Worm (Caenorhabditis elegans) whole organism, L1 larva: ENCODE data around the gene F44D12.10.

ENCODE experiments used
- C16A3.4 ChIP-seq: fragments of 150-350 bp; optimal IDR thresholded peaks from 2 replicates; lab custom pipeline; 2014; ENCODE audit warnings: missing biosample characterization, missing genetic modification characterization
- C34B4.2 ChIP-seq: sonication (generic microtip); optimal IDR thresholded peaks from 2 replicates; lab custom pipeline; 2017; ENCODE audit warnings: mild to moderate bottlenecking, missing genetic modification characterization, missing compliant biosample characterization
- F16B12.6 ChIP-seq: fragments of 150-350 bp; optimal IDR thresholded peaks from 2 replicates; lab custom pipeline; 2014; ENCODE audit warnings: missing biosample characterization, missing genetic modification characterization
- aly-2 ChIP-seq: fragments of 150-350 bp; optimal IDR thresholded peaks from 2 replicates; lab custom pipeline; 2014; ENCODE audit warnings: missing biosample characterization, missing genetic modification characterization
- blmp-1 ChIP-seq: fragments of 150-350 bp; optimal IDR thresholded peaks from 2 replicates; lab custom pipeline; 2014; ENCODE audit warnings: missing biosample characterization, missing genetic modification characterization
- ceh-63 ChIP-seq: fragments of 200-800 bp; sonication (Bioruptor generic); optimal IDR thresholded peaks from 2 replicates; lab custom pipeline; 2018; ENCODE audit warnings: mild to moderate bottlenecking, missing genetic modification characterization, missing compliant biosample characterization
- ceh-8 ChIP-seq: fragments of 200-800 bp; sonication (Bioruptor generic); optimal IDR thresholded peaks from 2 replicates; lab custom pipeline; 2018; ENCODE audit warnings: mild to moderate bottlenecking, missing genetic modification characterization, moderate library complexity, missing compliant biosample characterization
- ceh-82 ChIP-seq, 3 experiments: fragments of 150-350 bp in 1 of 3; sonication (generic microtip) in 2 of 3; optimal IDR thresholded peaks; 2 replicates each; lab custom pipeline; 2014 to 2017; ENCODE audit warnings: missing biosample characterization in 3 of 3, missing genetic modification characterization in 3 of 3
- ceh-90 ChIP-seq: sonication (generic microtip); optimal IDR thresholded peaks from 2 replicates; lab custom pipeline; 2016; ENCODE audit warnings: missing genetic modification characterization, missing compliant biosample characterization
- ces-1 ChIP-seq: fragments of 150-350 bp; optimal IDR thresholded peaks from 2 replicates; lab custom pipeline; 2014; ENCODE audit warnings: missing biosample characterization, missing genetic modification reagents, missing genetic modification characterization
- dsc-1 ChIP-seq: sonication (generic microtip); optimal IDR thresholded peaks from 2 replicates; lab custom pipeline; 2016; ENCODE audit warnings: mild to moderate bottlenecking, missing genetic modification characterization, missing compliant biosample characterization
- egl-27 ChIP-seq, 2 experiments: fragments of 150-350 bp in 1 of 2; sonication (generic microtip); optimal IDR thresholded peaks; 3 replicates each; lab custom pipeline; 2017 to 2018; ENCODE audit warnings: missing biosample characterization in 2 of 2, missing genetic modification characterization in 2 of 2, missing genetic modification reagents in 2 of 2
- elt-2 ChIP-seq: sonication (generic microtip); optimal IDR thresholded peaks from 2 replicates; lab custom pipeline; 2016; ENCODE audit warnings: missing genetic modification characterization, mild to moderate bottlenecking, inconsistent platforms, missing compliant biosample characterization, missing genetic modification reagents
- fkh-10 ChIP-seq: sonication (generic microtip); optimal IDR thresholded peaks from 2 replicates; lab custom pipeline; 2017; ENCODE audit warnings: missing biosample characterization, missing genetic modification reagents, missing genetic modification characterization
- fkh-4 ChIP-seq: sonication (generic microtip); optimal IDR thresholded peaks from 2 replicates; lab custom pipeline; 2016; ENCODE audit warnings: missing compliant biosample characterization, missing genetic modification characterization, borderline replicate concordance
- fkh-8 ChIP-seq: sonication (generic microtip); optimal IDR thresholded peaks from 2 replicates; lab custom pipeline; 2016; ENCODE audit warnings: mild to moderate bottlenecking, missing genetic modification characterization, missing compliant biosample characterization
- fos-1 ChIP-seq: fragments of 150-350 bp; optimal IDR thresholded peaks from 2 replicates; lab custom pipeline; 2014; ENCODE audit warnings: missing biosample characterization, missing genetic modification characterization
- grh-1 ChIP-seq: fragments of 200-800 bp; sonication (Bioruptor generic); IDR thresholded peaks from 2 replicates; pipeline ENCODE4 v1.3.6; 2022; ENCODE audit warnings: missing genetic modification reagents, missing genetic modification characterization, missing compliant biosample characterization
- hlh-17 ChIP-seq: fragments of 200-800 bp; sonication (Bioruptor generic); optimal IDR thresholded peaks from 2 replicates; lab custom pipeline; 2018; ENCODE audit warnings: missing genetic modification characterization, mild to moderate bottlenecking, missing compliant biosample characterization, moderate library complexity, borderline replicate concordance
- hlh-4 ChIP-seq: sonication (generic microtip); optimal IDR thresholded peaks from 2 replicates; lab custom pipeline; 2016; ENCODE audit warnings: mild to moderate bottlenecking, missing genetic modification characterization, missing compliant biosample characterization
- hpl-2 ChIP-seq: fragments of 150-350 bp; optimal IDR thresholded peaks from 2 replicates; lab custom pipeline; 2014; ENCODE audit warnings: missing biosample characterization, missing genetic modification reagents, missing genetic modification characterization
- jun-1 ChIP-seq: fragments of 150-350 bp; optimal IDR thresholded peaks from 2 replicates; lab custom pipeline; 2014; ENCODE audit warnings: missing biosample characterization, missing genetic modification reagents, missing genetic modification characterization
- lin-13 ChIP-seq: fragments of 150-350 bp; optimal IDR thresholded peaks from 2 replicates; lab custom pipeline; 2014; ENCODE audit warnings: missing biosample characterization, missing genetic modification reagents, missing genetic modification characterization
- lin-15B ChIP-seq: fragments of 150-350 bp; sonication (generic microtip); optimal IDR thresholded peaks from 3 replicates; lab custom pipeline; 2014; ENCODE audit warnings: missing biosample characterization, missing genetic modification characterization
- lin-35 ChIP-seq, 2 experiments: fragments of 150-350 bp; optimal IDR thresholded peaks; 2 replicates each; lab custom pipeline; 2014; ENCODE audit warnings: missing biosample characterization in 2 of 2, missing genetic modification characterization in 2 of 2, missing genetic modification reagents in 2 of 2
- lir-3 ChIP-seq: sonication (generic microtip); optimal IDR thresholded peaks from 2 replicates; lab custom pipeline; 2016; ENCODE audit warnings: mild to moderate bottlenecking, missing genetic modification characterization, moderate library complexity, missing compliant biosample characterization; ENCODE audit not compliant: poor library complexity
- mdl-1 ChIP-seq, 2 experiments: fragments of 150-350 bp; optimal IDR thresholded peaks; 2 replicates each; lab custom pipeline; 2014 to 2017; ENCODE audit warnings: missing biosample characterization in 2 of 2, missing genetic modification characterization in 2 of 2, inconsistent platforms in 1 of 2
- mef-2 ChIP-seq: fragments of 150-350 bp; optimal IDR thresholded peaks from 2 replicates; lab custom pipeline; 2014; ENCODE audit warnings: missing biosample characterization, missing genetic modification characterization
- nhr-11 ChIP-seq: fragments of 150-350 bp; optimal IDR thresholded peaks from 2 replicates; lab custom pipeline; 2014; ENCODE audit warnings: missing biosample characterization, missing genetic modification characterization
- nhr-12 ChIP-seq: sonication (generic microtip); optimal IDR thresholded peaks from 2 replicates; lab custom pipeline; 2017; ENCODE audit warnings: missing biosample characterization, missing genetic modification characterization
- nhr-237 ChIP-seq: fragments of 150-350 bp; optimal IDR thresholded peaks from 2 replicates; lab custom pipeline; 2014; ENCODE audit warnings: missing biosample characterization, missing genetic modification characterization
- nhr-47 ChIP-seq: sonication (generic microtip); optimal IDR thresholded peaks from 2 replicates; lab custom pipeline; 2016; ENCODE audit warnings: mild to moderate bottlenecking, missing genetic modification characterization, moderate library complexity, missing compliant biosample characterization
- nhr-76 ChIP-seq: sonication (generic microtip); optimal IDR thresholded peaks from 2 replicates; lab custom pipeline; 2017; ENCODE audit warnings: missing biosample characterization, missing genetic modification characterization
- nhr-77 ChIP-seq: fragments of 150-350 bp; optimal IDR thresholded peaks from 2 replicates; lab custom pipeline; 2014; ENCODE audit warnings: missing biosample characterization, missing genetic modification characterization
- nhr-84 ChIP-seq: sonication (generic microtip); optimal IDR thresholded peaks from 2 replicates; lab custom pipeline; 2017; ENCODE audit warnings: missing biosample characterization, missing genetic modification characterization
- nhr-85 ChIP-seq: sonication (generic microtip); peaks from one replicate; lab custom pipeline; 2016; ENCODE audit warnings: missing genetic modification characterization, inconsistent platforms, missing compliant biosample characterization
- pag-3 ChIP-seq: sonication (generic microtip); optimal IDR thresholded peaks from 2 replicates; lab custom pipeline; 2017; ENCODE audit warnings: missing genetic modification characterization, mild to moderate bottlenecking, missing compliant biosample characterization, antibody characterized with exemption, borderline replicate concordance; ENCODE audit not compliant: insufficient read depth
- pax-3 ChIP-seq: fragments of 200-800 bp; sonication (Bioruptor generic); optimal IDR thresholded peaks from 2 replicates; lab custom pipeline; 2018; ENCODE audit warnings: mild to moderate bottlenecking, missing genetic modification characterization, moderate library complexity, missing compliant biosample characterization
- rnt-1 ChIP-seq: sonication (generic microtip); optimal IDR thresholded peaks from 2 replicates; lab custom pipeline; 2016; ENCODE audit warnings: mild to moderate bottlenecking, missing genetic modification characterization, moderate library complexity, missing compliant biosample characterization
- skn-1 ChIP-seq: fragments of 150-350 bp; optimal IDR thresholded peaks from 2 replicates; lab custom pipeline; 2014; ENCODE audit warnings: missing biosample characterization, missing genetic modification characterization
- snpc-4 ChIP-seq: fragments of 150-350 bp; optimal IDR thresholded peaks from 2 replicates; lab custom pipeline; 2014; ENCODE audit warnings: missing biosample characterization, missing genetic modification characterization
- snu-23 ChIP-seq: sonication (generic microtip); optimal IDR thresholded peaks from 2 replicates; lab custom pipeline; 2016; ENCODE audit warnings: missing genetic modification characterization, missing compliant biosample characterization
- sox-4 ChIP-seq: sonication (generic microtip); optimal IDR thresholded peaks from 2 replicates; lab custom pipeline; 2016; ENCODE audit warnings: missing genetic modification characterization, missing compliant biosample characterization
- sptf-1 ChIP-seq: fragments of 150-350 bp; optimal IDR thresholded peaks from 2 replicates; lab custom pipeline; 2014; ENCODE audit warnings: missing biosample characterization, missing genetic modification characterization
- swsn-7 ChIP-seq: sonication (generic microtip); optimal IDR thresholded peaks from 2 replicates; lab custom pipeline; 2016; ENCODE audit warnings: missing genetic modification characterization, missing compliant biosample characterization
- tbx-2 ChIP-seq: sonication (generic microtip); optimal IDR thresholded peaks from 2 replicates; lab custom pipeline; 2016; ENCODE audit warnings: missing genetic modification characterization, missing compliant biosample characterization
- unc-30 ChIP-seq: sonication (generic microtip); optimal IDR thresholded peaks from 2 replicates; lab custom pipeline; 2017; ENCODE audit warnings: missing biosample characterization, missing genetic modification characterization
- unc-62 ChIP-seq: fragments of 150-350 bp; optimal IDR thresholded peaks from 2 replicates; lab custom pipeline; 2014; ENCODE audit warnings: missing biosample characterization, missing genetic modification reagents, missing genetic modification characterization
- unc-86 ChIP-seq: sonication (generic microtip); optimal IDR thresholded peaks from 2 replicates; lab custom pipeline; 2016; ENCODE audit warnings: missing genetic modification characterization, missing compliant biosample characterization
- unc-98 ChIP-seq: fragments of 200-800 bp; sonication (Bioruptor generic); IDR thresholded peaks from 2 replicates; pipeline ENCODE4 v1.3.6; 2022; ENCODE audit warnings: missing genetic modification characterization, missing compliant biosample characterization
- xbp-1 ChIP-seq: sonication (generic microtip); optimal IDR thresholded peaks from 2 replicates; lab custom pipeline; 2016; ENCODE audit warnings: missing genetic modification characterization, missing compliant biosample characterization
- zip-4 ChIP-seq: fragments of 200-800 bp; sonication (Bioruptor generic); optimal IDR thresholded peaks from 2 replicates; lab custom pipeline; 2018; ENCODE audit warnings: mild to moderate bottlenecking, missing genetic modification characterization, moderate library complexity, missing compliant biosample characterization
- ztf-11 ChIP-seq, 2 experiments: sonication (generic microtip); optimal IDR thresholded peaks; 2 replicates each; lab custom pipeline; 2016 to 2017; ENCODE audit warnings: missing genetic modification characterization in 2 of 2, missing biosample characterization in 1 of 2, missing compliant biosample characterization in 1 of 2
- ztf-4 ChIP-seq: fragments of 150-350 bp; optimal IDR thresholded peaks from 2 replicates; lab custom pipeline; 2014; ENCODE audit warnings: missing biosample characterization, missing genetic modification characterization

Gene F44D12.10

DNA sequence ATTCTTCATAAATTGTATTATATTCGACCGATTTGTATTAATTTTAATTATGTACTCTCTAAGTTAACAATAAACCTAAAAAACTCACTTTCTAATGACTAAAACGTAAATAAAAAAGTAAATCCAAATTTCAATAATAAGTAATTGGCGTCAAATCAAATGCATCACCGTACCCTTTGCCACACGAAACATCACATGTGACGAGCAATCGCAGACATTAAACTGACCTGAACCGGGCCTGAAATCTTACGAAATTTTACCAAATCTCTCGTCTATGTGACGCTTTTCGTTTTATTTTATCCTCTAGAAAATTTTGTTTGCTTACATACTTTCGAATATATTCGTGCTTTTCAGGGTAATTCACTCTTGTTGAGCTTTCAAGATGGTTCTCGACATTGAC is 33.5 kb downstream of the F44D12.10 start, which contains the start of the genes C47E12.2 and sars-1 (continued):
- TF ChIP-seq hlh-17 (GFP tag; lab: Kevin White, UChicago) (no peak), fos-1 (tag; lab: Kevin White, UChicago) (no peak), mdl-1 (tag; optimal IDR thresholded peaks at IDR 0.05; lab: Kevin White, UChicago) (peak in 1 of 2 experiments; percentile 12), ceh-8 (GFP tag; lab: Kevin White, UChicago) (no peak), mef-2 (no peak), blmp-1 (tag; lab: Kevin White, UChicago) (no peak), fkh-10 (GFP tag; lab: Kevin White, UChicago) (no peak), nhr-237 (no peak), nhr-77 (no peak), hlh-4 (tag; lab: Kevin White, UChicago) (no peak), ceh-82 (tag; optimal IDR thresholded peaks at IDR 0.05; lab: Kevin White, UChicago) (peak in 1 of 3 experiments; percentile 24), nhr-76 (tag; lab: Kevin White, UChicago) (no peak), C34B4.2 (tag; lab: Kevin White, UChicago) (no peak), nhr-47 (peak; percentile 22), tbx-2 (tag; lab: Kevin White, UChicago) (no peak), ztf-11 (tag; optimal IDR thresholded peaks at IDR 0.05; lab: Kevin White, UChicago) (no peak), dsc-1 (no peak), C16A3.4 (tag; lab: Kevin White, UChicago) (no peak), fkh-4 (tag; lab: Kevin White, UChicago) (no peak), ztf-4 (no peak), lin-15B (tag; lab: Kevin White, UChicago) (peak; percentile 20), nhr-85 (tag; lab: Kevin White, UChicago) (no peak), nhr-84 (tag; lab: Kevin White, UChicago) (no peak), sox-4 (tag; lab: Kevin White, UChicago) (no peak), egl-27 (tag; optimal IDR thresholded peaks at IDR 0.05; lab: Kevin White, UChicago) (no peak), ceh-90 (tag; lab: Kevin White, UChicago) (no peak), fkh-8 (tag; lab: Kevin White, UChicago) (no peak), snpc-4 (tag; lab: Kevin White, UChicago) (no peak), sptf-1 (no peak), unc-86 (tag; lab: Kevin White, UChicago) (no peak), F16B12.6 (tag; lab: Kevin White, UChicago) (peak; percentile 87), aly-2 (tag; lab: Kevin White, UChicago) (no peak), lin-35 (GFP tag; optimal IDR thresholded peaks at IDR 0.05; lab: Kevin White, UChicago) (peak; percentile 31 to 47), jun-1 (tag; lab: Kevin White, UChicago) (no peak), xbp-1 (tag; lab: Kevin White, UChicago) (no peak), pax-3 (no peak), nhr-11 (no peak), elt-2 (no peak), unc-98 (GFP tag; lab: Robert Waterston, UW) (no peak), lir-3 (no peak), lin-13 (no peak), unc-30 (no peak), hpl-2 (GFP tag; lab: Kevin White, UChicago) (no peak), rnt-1 (no peak), zip-4 (no peak), ceh-63 (GFP tag; lab: Kevin White, UChicago) (no peak), nhr-12 (tag; lab: Kevin White, UChicago) (no peak), unc-62 (GFP tag; lab: Kevin White, UChicago) (no peak), swsn-7 (tag; lab: Kevin White, UChicago) (no peak), skn-1 (tag; lab: Kevin White, UChicago) (peak; percentile 82), ces-1 (GFP tag; lab: Kevin White, UChicago) (no peak), grh-1 (GFP tag; lab: Robert Waterston, UW) (no peak), snu-23 (GFP tag; lab: Kevin White, UChicago) (peak; percentile 37), pag-3 (tag; lab: Kevin White, UChicago) (no peak)
